Worm (Caenorhabditis elegans) whole organism, L1 larva: ENCODE measurements around the gene ceh-10.

Experiments used
- C04F5.9 ChIP-seq: sonication (generic microtip); optimal IDR thresholded peaks from 2 replicates; lab custom pipeline; 2016; ENCODE audit warnings: missing genetic modification characterization, missing compliant biosample characterization
- C34B4.2 ChIP-seq: sonication (generic microtip); optimal IDR thresholded peaks from 2 replicates; lab custom pipeline; 2017; ENCODE audit warnings: mild to moderate bottlenecking, missing genetic modification characterization, missing compliant biosample characterization
- F16B12.6 ChIP-seq: fragments of 150-350 bp; optimal IDR thresholded peaks from 2 replicates; lab custom pipeline; 2014; ENCODE audit warnings: missing biosample characterization, missing genetic modification characterization
- aha-1 ChIP-seq: fragments of 150-350 bp; optimal IDR thresholded peaks from 2 replicates; lab custom pipeline; 2014; ENCODE audit warnings: missing biosample characterization, missing genetic modification characterization
- alr-1 ChIP-seq: fragments of 200-800 bp; sonication (Bioruptor generic); optimal IDR thresholded peaks from 2 replicates; lab custom pipeline; 2018; ENCODE audit warnings: borderline replicate concordance, mild to moderate bottlenecking, missing genetic modification characterization, missing compliant biosample characterization
- aly-2 ChIP-seq: fragments of 150-350 bp; optimal IDR thresholded peaks from 2 replicates; lab custom pipeline; 2014; ENCODE audit warnings: missing biosample characterization, missing genetic modification characterization
- ama-1 ChIP-seq: fragments of 150-350 bp; optimal IDR thresholded peaks from 2 replicates; lab custom pipeline; 2014
- blmp-1 ChIP-seq: fragments of 150-350 bp; optimal IDR thresholded peaks from 2 replicates; lab custom pipeline; 2014; ENCODE audit warnings: missing biosample characterization, missing genetic modification characterization
- ceh-63 ChIP-seq: fragments of 200-800 bp; sonication (Bioruptor generic); optimal IDR thresholded peaks from 2 replicates; lab custom pipeline; 2018; ENCODE audit warnings: mild to moderate bottlenecking, missing genetic modification characterization, missing compliant biosample characterization
- ceh-88 ChIP-seq: fragments of 200-800 bp; sonication (Bioruptor generic); IDR thresholded peaks from 2 replicates; pipeline ENCODE4 v1.3.6; 2022; ENCODE audit warnings: missing genetic modification characterization, missing compliant biosample characterization
- ceh-90 ChIP-seq: sonication (generic microtip); optimal IDR thresholded peaks from 2 replicates; lab custom pipeline; 2016; ENCODE audit warnings: missing genetic modification characterization, missing compliant biosample characterization
- ces-1 ChIP-seq: fragments of 150-350 bp; optimal IDR thresholded peaks from 2 replicates; lab custom pipeline; 2014; ENCODE audit warnings: missing biosample characterization, missing genetic modification reagents, missing genetic modification characterization
- dpl-1 ChIP-seq, 3 experiments: fragments of 150-350 bp in 2 of 3; sonication (generic microtip) in 1 of 3; optimal IDR thresholded peaks; 2 replicates each; lab custom pipeline; 2014 to 2017; ENCODE audit warnings: missing biosample characterization in 3 of 3, missing genetic modification characterization in 3 of 3, missing genetic modification reagents in 3 of 3
- dsc-1 ChIP-seq: sonication (generic microtip); optimal IDR thresholded peaks from 2 replicates; lab custom pipeline; 2016; ENCODE audit warnings: mild to moderate bottlenecking, missing genetic modification characterization, missing compliant biosample characterization
- efl-3 ChIP-seq: fragments of 200-800 bp; sonication (Bioruptor generic); optimal IDR thresholded peaks from 2 replicates; lab custom pipeline; 2018; ENCODE audit warnings: mild to moderate bottlenecking, missing genetic modification characterization, missing compliant biosample characterization
- egl-13 ChIP-seq: sonication (generic microtip); optimal IDR thresholded peaks from 2 replicates; lab custom pipeline; 2016; ENCODE audit warnings: missing genotype, missing genetic modification reagents, missing genetic modification characterization, missing compliant biosample characterization
- egl-27 ChIP-seq, 2 experiments: fragments of 150-350 bp in 1 of 2; sonication (generic microtip); optimal IDR thresholded peaks; 3 replicates each; lab custom pipeline; 2017 to 2018; ENCODE audit warnings: missing biosample characterization in 2 of 2, missing genetic modification characterization in 2 of 2, missing genetic modification reagents in 2 of 2
- elt-2 ChIP-seq: sonication (generic microtip); optimal IDR thresholded peaks from 2 replicates; lab custom pipeline; 2016; ENCODE audit warnings: missing genetic modification characterization, mild to moderate bottlenecking, inconsistent platforms, missing compliant biosample characterization, missing genetic modification reagents
- elt-3 ChIP-seq, 6 experiments: fragments of 150-350 bp in 1 of 6; sonication (generic microtip); optimal IDR thresholded peaks; 2 replicates each; lab custom pipeline; 2017 to 2018; ENCODE audit warnings: missing biosample characterization in 6 of 6, missing genetic modification characterization in 6 of 6, inconsistent platforms in 1 of 6
- fkh-8 ChIP-seq: sonication (generic microtip); optimal IDR thresholded peaks from 2 replicates; lab custom pipeline; 2016; ENCODE audit warnings: mild to moderate bottlenecking, missing genetic modification characterization, missing compliant biosample characterization
- grh-1 ChIP-seq: fragments of 200-800 bp; sonication (Bioruptor generic); IDR thresholded peaks from 2 replicates; pipeline ENCODE4 v1.3.6; 2022; ENCODE audit warnings: missing genetic modification reagents, missing genetic modification characterization, missing compliant biosample characterization
- hlh-17 ChIP-seq: fragments of 200-800 bp; sonication (Bioruptor generic); optimal IDR thresholded peaks from 2 replicates; lab custom pipeline; 2018; ENCODE audit warnings: missing genetic modification characterization, mild to moderate bottlenecking, missing compliant biosample characterization, moderate library complexity, borderline replicate concordance
- hlh-4 ChIP-seq: sonication (generic microtip); optimal IDR thresholded peaks from 2 replicates; lab custom pipeline; 2016; ENCODE audit warnings: mild to moderate bottlenecking, missing genetic modification characterization, missing compliant biosample characterization
- hpl-2 ChIP-seq: fragments of 150-350 bp; optimal IDR thresholded peaks from 2 replicates; lab custom pipeline; 2014; ENCODE audit warnings: missing biosample characterization, missing genetic modification reagents, missing genetic modification characterization
- irx-1 ChIP-seq: sonication (generic microtip); optimal IDR thresholded peaks from 2 replicates; lab custom pipeline; 2016; ENCODE audit warnings: missing genetic modification characterization, missing compliant biosample characterization
- jun-1 ChIP-seq: fragments of 150-350 bp; optimal IDR thresholded peaks from 2 replicates; lab custom pipeline; 2014; ENCODE audit warnings: missing biosample characterization, missing genetic modification reagents, missing genetic modification characterization
- lin-13 ChIP-seq: fragments of 150-350 bp; optimal IDR thresholded peaks from 2 replicates; lab custom pipeline; 2014; ENCODE audit warnings: missing biosample characterization, missing genetic modification reagents, missing genetic modification characterization
- lin-15B ChIP-seq: fragments of 150-350 bp; sonication (generic microtip); optimal IDR thresholded peaks from 3 replicates; lab custom pipeline; 2014; ENCODE audit warnings: missing biosample characterization, missing genetic modification characterization
- lir-3 ChIP-seq: sonication (generic microtip); optimal IDR thresholded peaks from 2 replicates; lab custom pipeline; 2016; ENCODE audit warnings: mild to moderate bottlenecking, missing genetic modification characterization, moderate library complexity, missing compliant biosample characterization; ENCODE audit not compliant: poor library complexity
- lsy-2 ChIP-seq, 2 experiments: fragments of 150-350 bp; optimal IDR thresholded peaks; 2 replicates each; lab custom pipeline; 2014; ENCODE audit warnings: missing biosample characterization in 2 of 2, missing genetic modification characterization in 2 of 2
- mab-9 ChIP-seq: fragments of 200-800 bp; sonication (Bioruptor generic); IDR thresholded peaks from 2 replicates; pipeline ENCODE4 v1.3.6; 2022; ENCODE audit warnings: missing genetic modification reagents, missing genetic modification characterization, missing compliant biosample characterization
- mef-2 ChIP-seq: fragments of 150-350 bp; optimal IDR thresholded peaks from 2 replicates; lab custom pipeline; 2014; ENCODE audit warnings: missing biosample characterization, missing genetic modification characterization
- mep-1 ChIP-seq: fragments of 150-350 bp; optimal IDR thresholded peaks from 2 replicates; lab custom pipeline; 2014; ENCODE audit warnings: missing biosample characterization, missing genetic modification characterization
- nhr-11 ChIP-seq: fragments of 150-350 bp; optimal IDR thresholded peaks from 2 replicates; lab custom pipeline; 2014; ENCODE audit warnings: missing biosample characterization, missing genetic modification characterization
- nhr-12 ChIP-seq: sonication (generic microtip); optimal IDR thresholded peaks from 2 replicates; lab custom pipeline; 2017; ENCODE audit warnings: missing biosample characterization, missing genetic modification characterization
- nhr-20 ChIP-seq: sonication (generic microtip); optimal IDR thresholded peaks from 2 replicates; lab custom pipeline; 2016; ENCODE audit warnings: mild to moderate bottlenecking, missing genetic modification characterization, missing compliant biosample characterization
- nhr-237 ChIP-seq: fragments of 150-350 bp; optimal IDR thresholded peaks from 2 replicates; lab custom pipeline; 2014; ENCODE audit warnings: missing biosample characterization, missing genetic modification characterization
- nhr-28 ChIP-seq: fragments of 150-350 bp; optimal IDR thresholded peaks from 2 replicates; lab custom pipeline; 2014; ENCODE audit warnings: missing biosample characterization, missing genetic modification characterization
- nhr-47 ChIP-seq: sonication (generic microtip); optimal IDR thresholded peaks from 2 replicates; lab custom pipeline; 2016; ENCODE audit warnings: mild to moderate bottlenecking, missing genetic modification characterization, moderate library complexity, missing compliant biosample characterization
- nhr-71 ChIP-seq: sonication (generic microtip); optimal IDR thresholded peaks from 2 replicates; lab custom pipeline; 2016; ENCODE audit warnings: mild to moderate bottlenecking, missing genetic modification characterization, moderate library complexity, missing compliant biosample characterization
- nhr-76 ChIP-seq: sonication (generic microtip); optimal IDR thresholded peaks from 2 replicates; lab custom pipeline; 2017; ENCODE audit warnings: missing biosample characterization, missing genetic modification characterization
- nhr-85 ChIP-seq: sonication (generic microtip); peaks from one replicate; lab custom pipeline; 2016; ENCODE audit warnings: missing genetic modification characterization, inconsistent platforms, missing compliant biosample characterization
- nhr-90 ChIP-seq: sonication (generic microtip); optimal IDR thresholded peaks from 2 replicates; lab custom pipeline; 2016; ENCODE audit warnings: mild to moderate bottlenecking, missing genetic modification characterization, missing compliant biosample characterization; ENCODE audit not compliant: poor library complexity
- pag-3 ChIP-seq: sonication (generic microtip); optimal IDR thresholded peaks from 2 replicates; lab custom pipeline; 2017; ENCODE audit warnings: missing genetic modification characterization, mild to moderate bottlenecking, missing compliant biosample characterization, antibody characterized with exemption, borderline replicate concordance; ENCODE audit not compliant: insufficient read depth
- rnt-1 ChIP-seq: sonication (generic microtip); optimal IDR thresholded peaks from 2 replicates; lab custom pipeline; 2016; ENCODE audit warnings: mild to moderate bottlenecking, missing genetic modification characterization, moderate library complexity, missing compliant biosample characterization
- snpc-4 ChIP-seq: fragments of 150-350 bp; optimal IDR thresholded peaks from 2 replicates; lab custom pipeline; 2014; ENCODE audit warnings: missing biosample characterization, missing genetic modification characterization
- snu-23 ChIP-seq: sonication (generic microtip); optimal IDR thresholded peaks from 2 replicates; lab custom pipeline; 2016; ENCODE audit warnings: missing genetic modification characterization, missing compliant biosample characterization
- sox-4 ChIP-seq: sonication (generic microtip); optimal IDR thresholded peaks from 2 replicates; lab custom pipeline; 2016; ENCODE audit warnings: missing genetic modification characterization, missing compliant biosample characterization
- sup-37 ChIP-seq: fragments of 200-800 bp; sonication (Bioruptor generic); optimal IDR thresholded peaks from 2 replicates; lab custom pipeline; 2018; ENCODE audit warnings: mild to moderate bottlenecking, missing genetic modification characterization, missing compliant biosample characterization
- unc-130 ChIP-seq: fragments of 150-350 bp; optimal IDR thresholded peaks from 2 replicates; lab custom pipeline; 2017; ENCODE audit warnings: missing biosample characterization, missing genetic modification characterization, inconsistent platforms
- unc-62 ChIP-seq: fragments of 150-350 bp; optimal IDR thresholded peaks from 2 replicates; lab custom pipeline; 2014; ENCODE audit warnings: missing biosample characterization, missing genetic modification reagents, missing genetic modification characterization
- xbp-1 ChIP-seq: sonication (generic microtip); optimal IDR thresholded peaks from 2 replicates; lab custom pipeline; 2016; ENCODE audit warnings: missing genetic modification characterization, missing compliant biosample characterization
- zag-1 ChIP-seq: fragments of 150-350 bp; optimal IDR thresholded peaks from 2 replicates; lab custom pipeline; 2014; ENCODE audit warnings: missing biosample characterization, missing genetic modification characterization
- ztf-4 ChIP-seq: fragments of 150-350 bp; optimal IDR thresholded peaks from 2 replicates; lab custom pipeline; 2014; ENCODE audit warnings: missing biosample characterization, missing genetic modification characterization

The ceh-10 gene

ce11 chrIII:5836816-5837215 lies 38.0 kb downstream of the ceh-10 start, which contains the start of gene W04D12.1 (continued):
- TF ChIP-seq nhr-12 (tag; lab: Kevin White, UChicago) (no peak), snu-23 (peak; percentile 20), nhr-20 (peak; percentile 33), lir-3 (tag; lab: Kevin White, UChicago) (no peak), C04F5.9 (tag; lab: Kevin White, UChicago) (no peak), nhr-76 (tag; lab: Kevin White, UChicago) (no peak), aha-1 (tag; lab: Kevin White, UChicago) (no peak), C34B4.2 (tag; lab: Kevin White, UChicago) (no peak), dsc-1 (tag; lab: Kevin White, UChicago) (no peak), nhr-28 (tag; lab: Kevin White, UChicago) (no peak), mab-9 (GFP tag; lab: Robert Waterston, UW) (no peak), nhr-11 (tag; lab: Kevin White, UChicago) (no peak), mef-2 (tag; lab: Kevin White, UChicago) (no peak), hpl-2 (GFP tag; lab: Kevin White, UChicago) (no peak), dpl-1 (GFP tag; optimal IDR thresholded peaks at IDR 0.05; lab: Kevin White, UChicago) (no peak), snpc-4 (tag; lab: Kevin White, UChicago) (no peak), mep-1 (tag; lab: Kevin White, UChicago) (peak; percentile 56), ceh-90 (tag; lab: Kevin White, UChicago) (no peak), nhr-85 (tag; lab: Kevin White, UChicago) (peak; percentile 72), nhr-47 (no peak), nhr-90 (no peak), ces-1 (GFP tag; lab: Kevin White, UChicago) (no peak), jun-1 (tag; lab: Kevin White, UChicago) (no peak), blmp-1 (peak; percentile 94), nhr-237 (no peak), F16B12.6 (no peak), rnt-1 (tag; lab: Kevin White, UChicago) (peak; percentile 15), ceh-88 (GFP tag; lab: Robert Waterston, UW) (no peak), hlh-4 (tag; lab: Kevin White, UChicago) (no peak), elt-3 (tag; optimal IDR thresholded peaks at IDR 0.05; lab: Kevin White, UChicago) (no peak), egl-27 (tag; optimal IDR thresholded peaks at IDR 0.05; lab: Kevin White, UChicago) (no peak), sup-37 (GFP tag; lab: Kevin White, UChicago) (no peak), fkh-8 (no peak), sox-4 (tag; lab: Kevin White, UChicago) (no peak), unc-130 (tag; lab: Kevin White, UChicago) (peak; percentile 6), alr-1 (tag; lab: Kevin White, UChicago) (no peak), ztf-4 (tag; lab: Kevin White, UChicago) (no peak), unc-62 (GFP tag; lab: Kevin White, UChicago) (no peak), nhr-71 (tag; lab: Kevin White, UChicago) (peak; percentile 12), zag-1 (tag; lab: Kevin White, UChicago) (no peak), pag-3 (no peak), hlh-17 (GFP tag; lab: Kevin White, UChicago) (no peak), lsy-2 (tag; optimal IDR thresholded peaks at IDR 0.05; lab: Kevin White, UChicago) (peak in 1 of 2 experiments; percentile 24), efl-3 (no peak), irx-1 (tag; lab: Kevin White, UChicago) (no peak), ceh-63 (GFP tag; lab: Kevin White, UChicago) (no peak), lin-13 (GFP tag; lab: Kevin White, UChicago) (no peak), lin-15B (tag; lab: Kevin White, UChicago) (no peak), grh-1 (no peak), aly-2 (tag; lab: Kevin White, UChicago) (no peak), ama-1 (no peak), xbp-1 (tag; lab: Kevin White, UChicago) (no peak), egl-13 (tag; lab: Kevin White, UChicago) (no peak), elt-2 (tag; lab: Kevin White, UChicago) (no peak)
